Worm (Caenorhabditis elegans): ENCODE measurements around the gene H42K12.3.

H42K12.3 gene

ce11 chrX:1337834-1338233 lies 26.6 kb downstream of the H42K12.3 start:
- TF ChIP-seq sem-4 (tag; optimal IDR thresholded peaks at IDR 0.05) (no peak), crh-2 (tag; optimal IDR thresholded peaks at IDR 0.05) (no peak), mab-5 (tag; optimal IDR thresholded peaks at IDR 0.05) (no peak), ztf-4 (tag; optimal IDR thresholded peaks at IDR 0.05) (no peak), fos-1 (tag; optimal IDR thresholded peaks at IDR 0.05) (no peak), nhr-23 (tag; optimal IDR thresholded peaks at IDR 0.05) (no peak), mbf-1 (tag; optimal IDR thresholded peaks at IDR 0.05) (no peak)

- TF ChIP-seq C34F6.9 (tag; optimal IDR thresholded peaks at IDR 0.05) (peak; percentile 38), lsy-2 (tag; optimal IDR thresholded peaks at IDR 0.05) (peak; percentile 22 to 37), snpc-4 (tag; optimal IDR thresholded peaks at IDR 0.05) (no peak), nhr-129 (tag; optimal IDR thresholded peaks at IDR 0.05) (peak; percentile 17), dmd-4 (tag; optimal IDR thresholded peaks at IDR 0.05) (no peak), F13H6.1 (tag; optimal IDR thresholded peaks at IDR 0.05) (peak; percentile 21), gmeb-1 (tag; optimal IDR thresholded peaks at IDR 0.05) (peak; percentile 27), sma-3 (GFP tag; optimal IDR thresholded peaks at IDR 0.05) (peak; percentile 13), ztf-1 (GFP tag; conservative IDR thresholded peaks at IDR 0.05) (no peak), lin-13 (GFP tag; optimal IDR thresholded peaks at IDR 0.05) (peak; percentile 17), crh-2 (tag; optimal IDR thresholded peaks at IDR 0.05) (peak; percentile 46), alr-1 (tag; optimal IDR thresholded peaks at IDR 0.05) (no peak), unc-55 (GFP tag; optimal IDR thresholded peaks at IDR 0.05) (peak; percentile 15), nhr-25 (tag; optimal IDR thresholded peaks at IDR 0.05) (peak; percentile 29)
Observed at ce11 chrX:1338906-1339673, 27.9 kb downstream of the H42K12.3 start.

- no peak for TF ChIP-seq nhr-6 (tag; optimal IDR thresholded peaks at IDR 0.05)
- TF ChIP-seq mbf-1 (tag; optimal IDR thresholded peaks at IDR 0.05): no peak
- no peak for TF ChIP-seq unc-39 (tag; optimal IDR thresholded peaks at IDR 0.05)
- no peak for TF ChIP-seq gmeb-1 (tag; optimal IDR thresholded peaks at IDR 0.05)
- no peak for TF ChIP-seq ztf-4 (tag; optimal IDR thresholded peaks at IDR 0.05)
- TF ChIP-seq blmp-1 (tag; optimal IDR thresholded peaks at IDR 0.05; ENCODE audit: insufficient read depth): no peak
- no peak for TF ChIP-seq peb-1 (tag; optimal IDR thresholded peaks at IDR 0.05)
- no peak for TF ChIP-seq nhr-12 (tag; optimal IDR thresholded peaks at IDR 0.05)
- no peak for TF ChIP-seq Y55F3AM.14 (GFP tag; optimal IDR thresholded peaks at IDR 0.05)
- TF ChIP-seq lin-13 (GFP tag; optimal IDR thresholded peaks at IDR 0.05): no peak
- TF ChIP-seq nhr-10 (tag; optimal IDR thresholded peaks at IDR 0.05): no peak
- no peak for TF ChIP-seq sma-9 (GFP tag; optimal IDR thresholded peaks at IDR 0.05)
- no peak for TF ChIP-seq sma-9 (tag; optimal IDR thresholded peaks at IDR 0.05)
- no peak for TF ChIP-seq ztf-11 (tag; optimal IDR thresholded peaks at IDR 0.05)
- no peak for TF ChIP-seq nhr-77 (tag; optimal IDR thresholded peaks at IDR 0.05)
- TF ChIP-seq ceh-16 (tag; optimal IDR thresholded peaks at IDR 0.05): no peak
- TF ChIP-seq crh-2 (tag; optimal IDR thresholded peaks at IDR 0.05): no peak
- TF ChIP-seq nhr-23 (tag; optimal IDR thresholded peaks at IDR 0.05): no peak
- no peak for TF ChIP-seq mab-5 (tag; optimal IDR thresholded peaks at IDR 0.05)
- no peak for TF ChIP-seq aly-2 (tag; optimal IDR thresholded peaks at IDR 0.05)
Observed at ce11 chrX:1344321-1344720, 33.1 kb downstream of the H42K12.3 start, which contains the start of gene ins-39. TSS of gene ins-39 (minus strand) at chrX:1344421.

ce11 chrX:1344818-1345217 lies 33.6 kb downstream of the H42K12.3 start:
- TF ChIP-seq ama-1 (optimal IDR thresholded peaks at IDR 0.05): no peak
- peak; percentile 90 for TF ChIP-seq ztf-4 (tag; optimal IDR thresholded peaks at IDR 0.05)
- TF ChIP-seq nhr-11 (tag; optimal IDR thresholded peaks at IDR 0.05): peak; percentile 64
- TF ChIP-seq fos-1 (tag; optimal IDR thresholded peaks at IDR 0.05): peak; percentile 98
- peak; percentile 98 for TF ChIP-seq crh-2 (tag; optimal IDR thresholded peaks at IDR 0.05)
- peak; percentile 93 for TF ChIP-seq lin-11 (tag; optimal IDR thresholded peaks at IDR 0.05)
- peak; percentile 94 for TF ChIP-seq nhr-10 (tag; optimal IDR thresholded peaks at IDR 0.05)
- no peak for TF ChIP-seq ztf-1 (GFP tag; conservative IDR thresholded peaks at IDR 0.05)
- peak; percentile 85 for TF ChIP-seq Y55F3AM.14 (GFP tag; optimal IDR thresholded peaks at IDR 0.05)
- TF ChIP-seq sma-9 (GFP tag; optimal IDR thresholded peaks at IDR 0.05): peak; percentile 96
- TF ChIP-seq sma-9 (tag; optimal IDR thresholded peaks at IDR 0.05): no peak
- peak; percentile 82 for TF ChIP-seq skn-1 (tag; optimal IDR thresholded peaks at IDR 0.05)
- TF ChIP-seq dmd-4 (tag; optimal IDR thresholded peaks at IDR 0.05): peak; percentile 72
- TF ChIP-seq unc-55 (GFP tag; optimal IDR thresholded peaks at IDR 0.05): peak; percentile 99
- TF ChIP-seq elt-1 (tag; optimal IDR thresholded peaks at IDR 0.05): no peak
- TF ChIP-seq nhr-23 (tag; optimal IDR thresholded peaks at IDR 0.05): no peak
- peak; percentile 73 for TF ChIP-seq blmp-1 (tag; optimal IDR thresholded peaks at IDR 0.05; ENCODE audit: insufficient read depth)
- TF ChIP-seq peb-1 (tag; optimal IDR thresholded peaks at IDR 0.05): no peak
- TF ChIP-seq nhr-25 (tag; optimal IDR thresholded peaks at IDR 0.05): peak; percentile 95
- peak; percentile 96 for TF ChIP-seq nhr-77 (tag; optimal IDR thresholded peaks at IDR 0.05)
- TF ChIP-seq ceh-16 (tag; optimal IDR thresholded peaks at IDR 0.05): peak; percentile 90
- peak; percentile 92 for TF ChIP-seq gmeb-1 (tag; optimal IDR thresholded peaks at IDR 0.05)
- peak; percentile 98 for TF ChIP-seq nhr-21 (tag; optimal IDR thresholded peaks at IDR 0.05)
- TF ChIP-seq sma-3 (GFP tag; optimal IDR thresholded peaks at IDR 0.05): peak; percentile 98
- TF ChIP-seq ZK546.5 (tag; optimal IDR thresholded peaks at IDR 0.05): peak; percentile 65
- peak; percentile 98 for TF ChIP-seq ceh-82 (tag; optimal IDR thresholded peaks at IDR 0.05)
- peak; percentile 55 for TF ChIP-seq lin-39 (tag; optimal IDR thresholded peaks at IDR 0.05)
- TF ChIP-seq R02D3.7 (tag; optimal IDR thresholded peaks at IDR 0.05): peak; percentile 67
- no peak for TF ChIP-seq alr-1 (tag; optimal IDR thresholded peaks at IDR 0.05)
- peak; percentile 72 for TF ChIP-seq unc-39 (tag; optimal IDR thresholded peaks at IDR 0.05)
- peak; percentile 93 for TF ChIP-seq nhr-237 (tag; optimal IDR thresholded peaks at IDR 0.05)
- TF ChIP-seq C34F6.9 (tag; optimal IDR thresholded peaks at IDR 0.05): peak; percentile 94
- peak; percentile 96 for TF ChIP-seq sem-4 (tag; optimal IDR thresholded peaks at IDR 0.05)

Measured in whole organism, L2 larva.